Worm (Caenorhabditis elegans): ENCODE results near the gene K09E4.4.

DNA sequence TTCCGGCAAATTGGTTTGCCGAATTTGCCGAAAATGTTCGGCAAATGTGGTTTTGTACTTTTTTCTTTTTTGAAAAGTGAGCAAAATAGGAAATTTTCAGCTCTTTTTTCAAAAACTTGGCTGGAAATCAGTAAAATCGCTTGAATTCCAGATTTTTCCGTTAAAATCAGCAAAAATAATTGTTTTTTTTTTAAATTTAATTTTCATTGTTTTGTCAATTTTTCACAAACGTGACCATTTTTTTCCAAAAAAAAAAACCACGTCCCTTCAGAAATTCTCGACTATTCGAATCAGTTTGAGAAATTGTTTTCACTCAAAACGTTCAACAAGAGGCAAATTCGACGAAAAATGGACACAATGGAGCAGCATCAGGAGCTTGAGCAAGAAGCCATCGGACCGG is 15.6 kb upstream of the K09E4.4 start, which contains the start of gene K09E4.1:
- no peak for TF ChIP-seq hnd-1 (tag; optimal IDR thresholded peaks at IDR 0.05)
- no peak for TF ChIP-seq ama-1 (optimal IDR thresholded peaks at IDR 0.05)
- TF ChIP-seq flt-1 (GFP tag; IDR thresholded peaks at IDR 0.05), result no peak
- no peak for TF ChIP-seq sea-1 (GFP tag; conservative IDR thresholded peaks at IDR 0.05)
- TF ChIP-seq ets-7 (tag; optimal IDR thresholded peaks at IDR 0.05), result no peak
- TF ChIP-seq B0310.2 (tag; optimal IDR thresholded peaks at IDR 0.05), result no peak
- TF ChIP-seq tbx-11 (GFP tag; IDR thresholded peaks at IDR 0.05), result no peak
- no peak for TF ChIP-seq tra-4 (tag; optimal IDR thresholded peaks at IDR 0.05)
- no peak for TF ChIP-seq pes-1 (GFP tag; IDR thresholded peaks at IDR 0.05)
- TF ChIP-seq tbx-37 (GFP tag; conservative IDR thresholded peaks at IDR 0.05), result no peak
- no peak for TF ChIP-seq hmg-4 (GFP tag; optimal IDR thresholded peaks at IDR 0.05)
- TF ChIP-seq hmbx-1 (tag; optimal IDR thresholded peaks at IDR 0.05), result no peak
- no peak for TF ChIP-seq ceh-36 (tag; optimal IDR thresholded peaks at IDR 0.05)
- TF ChIP-seq ceh-13 (GFP tag; optimal IDR thresholded peaks at IDR 0.05), result no peak
